Worm (Caenorhabditis elegans) whole organism, L3 larva: ENCODE measurements around the gene C06G3.3.

ENCODE experiments used
- R02D3.7 ChIP-seq: fragments of 150-350 bp; optimal IDR thresholded peaks from 2 replicates; lab custom pipeline; 2014; ENCODE audit warnings: missing biosample characterization, missing genetic modification characterization
- ZK546.5 ChIP-seq: sonication (generic microtip); optimal IDR thresholded peaks from 2 replicates; lab custom pipeline; 2017; ENCODE audit warnings: missing biosample characterization, missing genetic modification characterization
- aly-2 ChIP-seq: fragments of 150-350 bp; optimal IDR thresholded peaks from 2 replicates; lab custom pipeline; 2014; ENCODE audit warnings: missing biosample characterization, missing genetic modification characterization
- ama-1 ChIP-seq: fragments of 150-350 bp; optimal IDR thresholded peaks from 2 replicates; lab custom pipeline; 2018
- ceh-16 ChIP-seq: sonication (generic microtip); optimal IDR thresholded peaks from 2 replicates; lab custom pipeline; 2017; ENCODE audit warnings: missing biosample characterization, missing genetic modification characterization
- ceh-28 ChIP-seq: fragments of 150-350 bp; optimal IDR thresholded peaks from 2 replicates; lab custom pipeline; 2014; ENCODE audit warnings: missing biosample characterization, missing genetic modification reagents, missing genetic modification characterization
- ceh-82 ChIP-seq: fragments of 150-350 bp; optimal IDR thresholded peaks from 2 replicates; lab custom pipeline; 2014; ENCODE audit warnings: missing biosample characterization, missing genetic modification characterization
- ceh-9 ChIP-seq: sonication (generic microtip); optimal IDR thresholded peaks from 2 replicates; lab custom pipeline; 2018; ENCODE audit warnings: missing biosample characterization, missing genetic modification characterization
- daf-12 ChIP-seq: fragments of 150-350 bp; optimal IDR thresholded peaks from 2 replicates; lab custom pipeline; 2014; ENCODE audit warnings: missing biosample characterization, missing genetic modification reagents, missing genetic modification characterization
- egl-5 ChIP-seq: fragments of 150-350 bp; optimal IDR thresholded peaks from 2 replicates; lab custom pipeline; 2017; ENCODE audit warnings: missing biosample characterization, missing genetic modification reagents, missing genetic modification characterization, inconsistent platforms
- elt-1 ChIP-seq: fragments of 150-350 bp; optimal IDR thresholded peaks from 2 replicates; lab custom pipeline; 2014; ENCODE audit warnings: missing biosample characterization, missing genetic modification characterization
- elt-2 ChIP-seq: sonication (generic microtip); optimal IDR thresholded peaks from 2 replicates; lab custom pipeline; 2016; ENCODE audit warnings: missing genetic modification reagents, mild to moderate bottlenecking, missing genetic modification characterization, missing compliant biosample characterization
- elt-3 ChIP-seq, 3 experiments: fragments of 150-350 bp in 1 of 3; sonication (generic microtip) in 2 of 3; optimal IDR thresholded peaks; 2 replicates in 2 of 3; 4 replicates in 1 of 3; lab custom pipeline; 2014 to 2017; ENCODE audit warnings: missing biosample characterization in 3 of 3, missing genetic modification characterization in 3 of 3
- eor-1 ChIP-seq, 2 experiments: fragments of 150-350 bp; optimal IDR thresholded peaks; 2 replicates each; lab custom pipeline; 2014 to 2018; ENCODE audit warnings: missing biosample characterization in 2 of 2, missing genetic modification characterization in 2 of 2
- fkh-10 ChIP-seq: sonication (generic microtip); optimal IDR thresholded peaks from 2 replicates; lab custom pipeline; 2017; ENCODE audit warnings: missing biosample characterization, missing genetic modification reagents, missing genetic modification characterization
- fkh-2 ChIP-seq: fragments of 150-350 bp; optimal IDR thresholded peaks from 2 replicates; lab custom pipeline; 2014; ENCODE audit warnings: missing biosample characterization, missing genetic modification reagents, missing genetic modification characterization
- fos-1 ChIP-seq: fragments of 150-350 bp; optimal IDR thresholded peaks from 2 replicates; lab custom pipeline; 2014; ENCODE audit warnings: missing biosample characterization, missing genetic modification characterization
- hmg-11 ChIP-seq: sonication (generic microtip); optimal IDR thresholded peaks from 2 replicates; lab custom pipeline; 2016; ENCODE audit warnings: missing genetic modification characterization, missing compliant biosample characterization
- jun-1 ChIP-seq: fragments of 150-350 bp; optimal IDR thresholded peaks from 2 replicates; lab custom pipeline; 2014; ENCODE audit warnings: missing biosample characterization, missing genetic modification reagents, missing genetic modification characterization
- lin-39 ChIP-seq: fragments of 150-350 bp; optimal IDR thresholded peaks from 2 replicates; lab custom pipeline; 2018; ENCODE audit warnings: missing biosample characterization, missing genetic modification reagents, missing genetic modification characterization
- lsy-12 ChIP-seq: sonication (generic microtip); optimal IDR thresholded peaks from 2 replicates; lab custom pipeline; 2016; ENCODE audit warnings: mild to moderate bottlenecking, missing genetic modification characterization, missing compliant biosample characterization
- mdl-1 ChIP-seq: fragments of 150-350 bp; optimal IDR thresholded peaks from 2 replicates; lab custom pipeline; 2014; ENCODE audit warnings: missing biosample characterization, missing genetic modification characterization
- mml-1 ChIP-seq: fragments of 150-350 bp; sonication (generic microtip); optimal IDR thresholded peaks from 3 replicates; lab custom pipeline; 2014; ENCODE audit warnings: missing biosample characterization, missing genetic modification characterization
- nfya-1 ChIP-seq: sonication (generic microtip); optimal IDR thresholded peaks from 2 replicates; lab custom pipeline; 2017; ENCODE audit warnings: missing genetic modification characterization, mild to moderate bottlenecking, missing compliant biosample characterization, antibody characterized with exemption, moderate library complexity; ENCODE audit not compliant: insufficient read depth
- nhr-11 ChIP-seq: fragments of 150-350 bp; optimal IDR thresholded peaks from 2 replicates; lab custom pipeline; 2014; ENCODE audit warnings: missing biosample characterization, missing genetic modification characterization
- nhr-23 ChIP-seq: fragments of 150-350 bp; optimal IDR thresholded peaks from 2 replicates; lab custom pipeline; 2014; ENCODE audit warnings: missing biosample characterization, missing genetic modification reagents, missing genetic modification characterization
- nhr-28 ChIP-seq: fragments of 150-350 bp; optimal IDR thresholded peaks from 2 replicates; lab custom pipeline; 2014; ENCODE audit warnings: missing biosample characterization, missing genetic modification characterization
- nhr-43 ChIP-seq: sonication (generic microtip); optimal IDR thresholded peaks from 2 replicates; lab custom pipeline; 2016; ENCODE audit warnings: mild to moderate bottlenecking, missing genetic modification characterization, missing compliant biosample characterization; ENCODE audit not compliant: poor library complexity, severe bottlenecking
- nhr-76 ChIP-seq: fragments of 150-350 bp; sonication (generic microtip); optimal IDR thresholded peaks from 5 replicates; lab custom pipeline; 2014; ENCODE audit warnings: missing biosample characterization, missing genetic modification characterization
- nhr-77 ChIP-seq: fragments of 150-350 bp; optimal IDR thresholded peaks from 2 replicates; lab custom pipeline; 2014; ENCODE audit warnings: missing biosample characterization, missing genetic modification characterization
- pha-4 ChIP-seq: fragments of 150-350 bp; optimal IDR thresholded peaks from 2 replicates; lab custom pipeline; 2014; ENCODE audit warnings: missing biosample characterization, missing genetic modification reagents, missing genetic modification characterization
- pqm-1 ChIP-seq: fragments of 150-350 bp; optimal IDR thresholded peaks from 2 replicates; lab custom pipeline; 2017; ENCODE audit warnings: missing biosample characterization, missing genetic modification characterization, inconsistent platforms
- skn-1 ChIP-seq: fragments of 150-350 bp; optimal IDR thresholded peaks from 2 replicates; lab custom pipeline; 2014; ENCODE audit warnings: missing biosample characterization, missing genetic modification characterization
- snpc-4 ChIP-seq: fragments of 150-350 bp; optimal IDR thresholded peaks from 2 replicates; lab custom pipeline; 2014; ENCODE audit warnings: missing biosample characterization, missing genetic modification characterization
- unc-62 ChIP-seq: fragments of 150-350 bp; sonication (generic microtip); optimal IDR thresholded peaks from 4 replicates; lab custom pipeline; 2014; ENCODE audit warnings: missing biosample characterization, missing genetic modification reagents, missing genetic modification characterization
- zag-1 ChIP-seq: fragments of 150-350 bp; optimal IDR thresholded peaks from 2 replicates; lab custom pipeline; 2014; ENCODE audit warnings: missing biosample characterization, missing genetic modification characterization
- ztf-11 ChIP-seq: fragments of 150-350 bp; optimal IDR thresholded peaks from 2 replicates; lab custom pipeline; 2014; ENCODE audit warnings: missing biosample characterization, missing genetic modification characterization

Gene C06G3.3

DNA sequence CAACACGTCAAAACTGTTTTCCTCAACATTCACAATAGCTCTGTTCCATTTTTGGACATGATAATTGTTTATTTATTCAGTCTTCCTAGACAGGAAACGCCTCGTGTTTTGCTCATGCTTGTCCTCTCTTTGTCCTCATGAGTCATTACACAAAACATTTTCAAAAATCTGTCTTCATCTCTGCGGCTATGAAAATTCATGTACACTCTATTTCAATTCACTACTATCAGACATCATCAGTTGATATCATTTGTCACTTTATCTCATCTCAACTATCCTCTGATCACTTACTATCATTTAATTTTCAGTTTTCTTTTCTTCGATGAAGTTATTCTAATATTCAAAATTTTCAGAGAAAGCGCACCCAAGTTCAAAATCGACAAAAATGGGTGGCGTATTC is 12.1 kb upstream of the C06G3.3 start, which contains the start of gene adah-1:
TSS of gene adah-1 (plus strand) at position 354 of the 400 bp plus-strand sequence.
- TF ChIP-seq ztf-11 (tag; lab: Kevin White, UChicago) (no peak), nfya-1 (tag; lab: Kevin White, UChicago) (no peak), daf-12 (no peak), mdl-1 (tag; lab: Kevin White, UChicago) (no peak), mml-1 (tag; lab: Kevin White, UChicago) (peak; percentile 15)

DNA sequence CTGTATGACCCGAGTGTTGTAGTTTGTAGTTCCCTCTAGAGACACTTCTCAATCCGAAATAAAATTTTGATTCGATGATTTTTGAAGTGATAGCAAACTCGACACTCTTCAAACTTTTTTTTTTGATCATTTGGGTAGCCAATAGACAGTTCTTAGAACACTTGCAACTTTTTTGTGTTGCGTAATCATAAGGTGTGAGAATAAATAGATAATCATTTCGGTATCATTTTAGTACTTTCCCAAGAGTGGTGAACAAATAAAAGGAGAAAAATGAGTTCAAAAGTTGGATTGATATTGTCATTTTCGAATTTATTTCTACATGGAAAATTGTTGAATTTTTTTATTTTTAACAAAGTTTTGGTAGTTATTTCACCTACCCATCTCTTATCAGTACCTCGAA is 11.1 kb upstream of the C06G3.3 start:
- no peak for TF ChIP-seq zag-1 (tag; lab: Kevin White, UChicago)
- TF ChIP-seq lsy-12 (tag; lab: Kevin White, UChicago): no peak
- TF ChIP-seq elt-2 (tag; lab: Kevin White, UChicago): peak; percentile 49
- peak; percentile 39 for TF ChIP-seq pqm-1
- no peak for TF ChIP-seq ztf-11 (tag; lab: Kevin White, UChicago)
- no peak for TF ChIP-seq ZK546.5

DNA sequence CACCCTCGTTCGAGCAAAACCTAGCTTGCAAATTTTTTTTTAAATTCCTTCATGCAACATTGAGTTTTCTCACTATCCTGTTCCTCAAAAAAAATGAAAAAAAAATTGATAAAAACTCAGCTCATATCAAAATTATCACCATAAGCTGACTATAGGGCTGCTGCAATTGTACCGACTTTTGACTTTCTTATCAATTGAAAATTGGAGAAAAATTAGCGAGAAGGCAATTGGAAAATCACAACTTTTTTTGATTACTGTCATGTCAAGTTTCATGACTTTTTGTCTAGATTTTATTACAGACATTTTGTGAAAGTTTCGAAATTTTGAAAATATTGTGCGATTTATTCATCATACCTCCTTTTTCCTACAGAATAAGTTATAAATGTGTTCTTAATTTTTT is 10.1 kb upstream of the C06G3.3 start:
- TF ChIP-seq elt-3 (tag; optimal IDR thresholded peaks at IDR 0.05; lab: Kevin White, UChicago) (no peak), pha-4 (peak; percentile 8), pqm-1 (peak; percentile 67), hmg-11 (no peak), egl-5 (tag; lab: Kevin White, UChicago) (no peak), elt-2 (tag; lab: Kevin White, UChicago) (peak; percentile 90), eor-1 (tag; optimal IDR thresholded peaks at IDR 0.05; lab: Kevin White, UChicago) (no peak), lsy-12 (tag; lab: Kevin White, UChicago) (no peak), elt-1 (no peak), ama-1 (lab: Kevin White, UChicago) (no peak), mdl-1 (tag; lab: Kevin White, UChicago) (no peak)

DNA sequence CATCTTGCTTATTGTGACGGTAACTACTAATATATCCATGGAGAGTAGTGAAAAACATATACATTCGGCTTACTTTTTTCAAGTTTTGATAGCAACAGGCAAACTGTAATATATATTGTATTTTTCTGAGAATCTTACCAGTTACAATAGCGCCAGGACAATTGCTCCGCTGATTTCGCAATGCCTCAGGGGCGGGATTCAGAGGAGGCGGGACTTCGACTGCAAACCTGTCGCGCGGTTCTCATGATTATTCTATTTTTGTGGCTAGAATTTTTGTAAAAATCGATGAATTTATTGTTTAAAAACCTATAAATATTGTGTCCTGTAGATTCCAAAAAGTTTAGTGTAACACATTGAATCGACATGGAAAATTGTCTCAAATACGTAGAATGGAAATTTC is 4.9 kb upstream of the C06G3.3 start:
- TF ChIP-seq pqm-1 (no peak), ceh-9 (tag; lab: Kevin White, UChicago) (no peak), lsy-12 (tag; lab: Kevin White, UChicago) (no peak), nfya-1 (tag; lab: Kevin White, UChicago) (no peak), fkh-10 (GFP tag; lab: Kevin White, UChicago) (peak; percentile 58)

DNA sequence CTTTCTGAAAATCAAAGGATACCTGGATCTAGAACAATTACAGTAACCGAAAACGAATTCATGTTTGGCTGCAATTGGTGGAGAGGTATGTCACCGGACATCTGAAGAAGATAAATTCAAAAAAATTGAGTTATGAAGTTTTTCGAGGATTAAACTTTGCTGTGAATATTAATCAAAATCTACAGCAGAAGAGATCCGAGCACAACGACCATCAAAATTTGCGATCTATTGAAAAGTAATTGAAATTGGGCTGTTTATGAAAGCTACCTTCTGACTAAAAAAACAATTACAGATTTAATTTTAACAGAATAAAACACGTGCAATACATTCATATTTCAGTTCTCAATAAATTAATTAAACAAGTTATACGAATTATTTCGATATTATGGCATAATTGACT is 3.5 kb upstream of the C06G3.3 start, which contains the start of gene C06G3.8:
TSS of gene C06G3.8 (minus strand) at position 101 of the 400 bp plus-strand sequence.
- TF ChIP-seq nhr-43: no peak
- no peak for TF ChIP-seq nhr-28 (tag; lab: Kevin White, UChicago)
- no peak for TF ChIP-seq nhr-77 (tag; lab: Kevin White, UChicago)
- no peak for TF ChIP-seq ceh-16 (tag; lab: Kevin White, UChicago)
- no peak for TF ChIP-seq pqm-1
- no peak for TF ChIP-seq daf-12
- no peak for TF ChIP-seq skn-1
- TF ChIP-seq hmg-11: no peak
- no peak for TF ChIP-seq ceh-82 (tag; lab: Kevin White, UChicago)
- TF ChIP-seq, all 47 proteins: peak for 0

DNA sequence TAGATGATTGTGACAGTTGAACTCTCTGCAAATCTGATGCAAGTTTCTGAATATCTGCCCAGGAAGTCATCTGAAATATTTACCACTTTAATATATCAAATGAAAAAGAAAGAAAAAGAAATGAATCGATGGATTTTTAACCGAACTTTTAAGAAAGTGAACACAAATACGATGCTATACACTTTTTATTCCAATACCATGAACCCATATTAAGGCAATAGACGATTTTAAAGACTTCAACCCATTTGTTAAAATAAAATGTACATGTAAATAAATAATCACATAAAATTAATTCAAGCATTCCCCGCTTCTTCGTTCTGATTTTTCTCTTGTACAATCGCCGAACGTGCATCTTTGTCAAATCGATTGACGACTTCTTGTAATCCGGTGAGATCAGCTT is 867 bp downstream of the C06G3.3 start, which contains the start of gene ufl-1:
TSS of gene ufl-1 (minus strand) at position 70 of the 400 bp plus-strand sequence.
- no peak for TF ChIP-seq ZK546.5

DNA sequence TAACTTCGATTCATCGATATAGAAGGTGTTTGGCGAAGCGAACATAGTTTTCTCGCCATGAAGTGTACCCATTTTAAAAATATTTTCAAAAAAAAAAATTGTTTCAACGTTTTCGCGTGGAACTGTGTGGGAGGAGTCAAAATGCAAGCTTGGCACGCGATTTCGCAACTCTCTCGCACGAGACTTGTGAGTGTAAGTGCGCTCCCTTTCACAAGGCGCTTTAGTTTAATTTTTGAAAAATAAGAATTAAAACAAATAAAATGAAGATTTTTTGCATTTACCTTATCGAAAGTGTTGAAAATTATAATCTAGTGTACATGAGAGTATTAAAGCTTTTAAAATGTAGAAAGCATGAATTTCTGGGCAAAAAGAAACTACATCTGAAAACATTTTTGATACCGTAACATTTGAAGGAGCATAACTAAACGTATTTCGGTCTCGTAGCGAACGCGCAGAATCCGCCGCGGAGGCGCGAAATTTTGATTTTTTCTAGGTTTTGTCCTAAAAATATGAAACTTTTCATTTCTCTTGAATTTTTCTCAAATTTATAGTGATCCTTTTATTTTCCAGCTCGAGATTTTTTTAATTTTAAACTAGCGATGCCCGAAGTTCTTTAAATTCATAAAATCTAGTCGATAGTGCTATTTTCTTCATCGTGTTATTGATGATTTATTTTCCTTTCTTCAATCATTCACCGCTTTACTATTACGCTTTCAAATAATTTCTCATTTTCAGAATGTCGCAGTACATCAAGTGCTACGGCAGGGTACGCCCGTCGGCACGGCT is 3.7 kb downstream of the C06G3.3 start, which contains the start of the genes cogc-2 and klp-18:
TSS of gene cogc-2 (minus strand) at position 105 of the 786 bp plus-strand sequence.
TSS of gene klp-18 (plus strand) at position 736 of the 786 bp plus-strand sequence.
- TF ChIP-seq nhr-43 (peak; percentile 79), elt-3 (tag; optimal IDR thresholded peaks at IDR 0.05; lab: Kevin White, UChicago) (no peak), mml-1 (tag; lab: Kevin White, UChicago) (no peak), fkh-2 (no peak), aly-2 (tag; lab: Kevin White, UChicago) (no peak), jun-1 (tag; lab: Kevin White, UChicago) (peak; percentile 27), ceh-16 (tag; lab: Kevin White, UChicago) (no peak), ztf-11 (tag; lab: Kevin White, UChicago) (no peak), mdl-1 (tag; lab: Kevin White, UChicago) (no peak), nhr-11 (no peak), unc-62 (GFP tag; lab: Kevin White, UChicago) (no peak), pqm-1 (peak; percentile 36), fos-1 (tag; lab: Kevin White, UChicago) (no peak), snpc-4 (tag; lab: Kevin White, UChicago) (peak; percentile 83), hmg-11 (peak; percentile 91), nhr-76 (tag; lab: Kevin White, UChicago) (no peak), nhr-23 (peak; percentile 85), nfya-1 (tag; lab: Kevin White, UChicago) (peak; percentile 88), skn-1 (peak; percentile 87), ceh-28 (tag; lab: Kevin White, UChicago) (peak; percentile 39), lin-39 (tag; lab: Kevin White, UChicago) (peak; percentile 32), R02D3.7 (peak; percentile 58), pha-4 (peak; percentile 93), ceh-82 (tag; lab: Kevin White, UChicago) (peak; percentile 30), daf-12 (no peak)
